Worm (Caenorhabditis elegans) whole organism, L3 larva: ENCODE measurements around the gene ZK616.3.

ENCODE experiments used
- R02D3.7 ChIP-seq: fragments of 150-350 bp; optimal IDR thresholded peaks from 2 replicates; lab custom pipeline; 2014; ENCODE audit warnings: missing biosample characterization, missing genetic modification characterization
- ZK546.5 ChIP-seq: sonication (generic microtip); optimal IDR thresholded peaks from 2 replicates; lab custom pipeline; 2017; ENCODE audit warnings: missing biosample characterization, missing genetic modification characterization
- aly-2 ChIP-seq: fragments of 150-350 bp; optimal IDR thresholded peaks from 2 replicates; lab custom pipeline; 2014; ENCODE audit warnings: missing biosample characterization, missing genetic modification characterization
- ama-1 ChIP-seq: fragments of 150-350 bp; optimal IDR thresholded peaks from 2 replicates; lab custom pipeline; 2018
- ceh-16 ChIP-seq: sonication (generic microtip); optimal IDR thresholded peaks from 2 replicates; lab custom pipeline; 2017; ENCODE audit warnings: missing biosample characterization, missing genetic modification characterization
- ceh-28 ChIP-seq: fragments of 150-350 bp; optimal IDR thresholded peaks from 2 replicates; lab custom pipeline; 2014; ENCODE audit warnings: missing biosample characterization, missing genetic modification reagents, missing genetic modification characterization
- ceh-82 ChIP-seq: fragments of 150-350 bp; optimal IDR thresholded peaks from 2 replicates; lab custom pipeline; 2014; ENCODE audit warnings: missing biosample characterization, missing genetic modification characterization
- ceh-9 ChIP-seq: sonication (generic microtip); optimal IDR thresholded peaks from 2 replicates; lab custom pipeline; 2018; ENCODE audit warnings: missing biosample characterization, missing genetic modification characterization
- daf-12 ChIP-seq: fragments of 150-350 bp; optimal IDR thresholded peaks from 2 replicates; lab custom pipeline; 2014; ENCODE audit warnings: missing biosample characterization, missing genetic modification reagents, missing genetic modification characterization
- egl-27 ChIP-seq: sonication (generic microtip); optimal IDR thresholded peaks from 4 replicates; lab custom pipeline; 2017; ENCODE audit warnings: missing biosample characterization, missing genetic modification reagents, missing genetic modification characterization
- egl-5 ChIP-seq: fragments of 150-350 bp; optimal IDR thresholded peaks from 2 replicates; lab custom pipeline; 2017; ENCODE audit warnings: missing biosample characterization, missing genetic modification reagents, missing genetic modification characterization, inconsistent platforms
- elt-1 ChIP-seq: fragments of 150-350 bp; optimal IDR thresholded peaks from 2 replicates; lab custom pipeline; 2014; ENCODE audit warnings: missing biosample characterization, missing genetic modification characterization
- elt-2 ChIP-seq: sonication (generic microtip); optimal IDR thresholded peaks from 2 replicates; lab custom pipeline; 2016; ENCODE audit warnings: missing genetic modification reagents, mild to moderate bottlenecking, missing genetic modification characterization, missing compliant biosample characterization
- elt-3 ChIP-seq, 3 experiments: fragments of 150-350 bp in 1 of 3; sonication (generic microtip) in 2 of 3; optimal IDR thresholded peaks; 2 replicates in 2 of 3; 4 replicates in 1 of 3; lab custom pipeline; 2014 to 2017; ENCODE audit warnings: missing biosample characterization in 3 of 3, missing genetic modification characterization in 3 of 3
- eor-1 ChIP-seq, 2 experiments: fragments of 150-350 bp; optimal IDR thresholded peaks; 2 replicates each; lab custom pipeline; 2014 to 2018; ENCODE audit warnings: missing biosample characterization in 2 of 2, missing genetic modification characterization in 2 of 2
- fkh-10 ChIP-seq: sonication (generic microtip); optimal IDR thresholded peaks from 2 replicates; lab custom pipeline; 2017; ENCODE audit warnings: missing biosample characterization, missing genetic modification reagents, missing genetic modification characterization
- fkh-2 ChIP-seq: fragments of 150-350 bp; optimal IDR thresholded peaks from 2 replicates; lab custom pipeline; 2014; ENCODE audit warnings: missing biosample characterization, missing genetic modification reagents, missing genetic modification characterization
- fos-1 ChIP-seq: fragments of 150-350 bp; optimal IDR thresholded peaks from 2 replicates; lab custom pipeline; 2014; ENCODE audit warnings: missing biosample characterization, missing genetic modification characterization
- hmg-11 ChIP-seq: sonication (generic microtip); optimal IDR thresholded peaks from 2 replicates; lab custom pipeline; 2016; ENCODE audit warnings: missing genetic modification characterization, missing compliant biosample characterization
- jun-1 ChIP-seq: fragments of 150-350 bp; optimal IDR thresholded peaks from 2 replicates; lab custom pipeline; 2014; ENCODE audit warnings: missing biosample characterization, missing genetic modification reagents, missing genetic modification characterization
- lin-15B ChIP-seq: fragments of 150-350 bp; optimal IDR thresholded peaks from 2 replicates; lab custom pipeline; 2014; ENCODE audit warnings: missing biosample characterization, missing genetic modification characterization
- lin-39 ChIP-seq: fragments of 150-350 bp; optimal IDR thresholded peaks from 2 replicates; lab custom pipeline; 2018; ENCODE audit warnings: missing biosample characterization, missing genetic modification reagents, missing genetic modification characterization
- lsy-12 ChIP-seq: sonication (generic microtip); optimal IDR thresholded peaks from 2 replicates; lab custom pipeline; 2016; ENCODE audit warnings: mild to moderate bottlenecking, missing genetic modification characterization, missing compliant biosample characterization
- mdl-1 ChIP-seq: fragments of 150-350 bp; optimal IDR thresholded peaks from 2 replicates; lab custom pipeline; 2014; ENCODE audit warnings: missing biosample characterization, missing genetic modification characterization
- mml-1 ChIP-seq: fragments of 150-350 bp; sonication (generic microtip); optimal IDR thresholded peaks from 3 replicates; lab custom pipeline; 2014; ENCODE audit warnings: missing biosample characterization, missing genetic modification characterization
- nfya-1 ChIP-seq: sonication (generic microtip); optimal IDR thresholded peaks from 2 replicates; lab custom pipeline; 2017; ENCODE audit warnings: missing genetic modification characterization, mild to moderate bottlenecking, missing compliant biosample characterization, antibody characterized with exemption, moderate library complexity; ENCODE audit not compliant: insufficient read depth
- nhr-11 ChIP-seq: fragments of 150-350 bp; optimal IDR thresholded peaks from 2 replicates; lab custom pipeline; 2014; ENCODE audit warnings: missing biosample characterization, missing genetic modification characterization
- nhr-12 ChIP-seq: fragments of 150-350 bp; optimal IDR thresholded peaks from 2 replicates; lab custom pipeline; 2014; ENCODE audit warnings: missing biosample characterization, missing genetic modification characterization
- nhr-23 ChIP-seq: fragments of 150-350 bp; optimal IDR thresholded peaks from 2 replicates; lab custom pipeline; 2014; ENCODE audit warnings: missing biosample characterization, missing genetic modification reagents, missing genetic modification characterization
- nhr-237 ChIP-seq: fragments of 150-350 bp; optimal IDR thresholded peaks from 2 replicates; lab custom pipeline; 2014; ENCODE audit warnings: missing biosample characterization, missing genetic modification characterization
- nhr-25 ChIP-seq: sonication (generic microtip); optimal IDR thresholded peaks from 2 replicates; lab custom pipeline; 2017; ENCODE audit warnings: missing biosample characterization, missing genetic modification characterization
- nhr-28 ChIP-seq: fragments of 150-350 bp; optimal IDR thresholded peaks from 2 replicates; lab custom pipeline; 2014; ENCODE audit warnings: missing biosample characterization, missing genetic modification characterization
- nhr-43 ChIP-seq: sonication (generic microtip); optimal IDR thresholded peaks from 2 replicates; lab custom pipeline; 2016; ENCODE audit warnings: mild to moderate bottlenecking, missing genetic modification characterization, missing compliant biosample characterization; ENCODE audit not compliant: poor library complexity, severe bottlenecking
- nhr-67 ChIP-seq: fragments of 150-350 bp; optimal IDR thresholded peaks from 2 replicates; lab custom pipeline; 2014; ENCODE audit warnings: missing biosample characterization, missing genetic modification characterization
- nhr-76 ChIP-seq: fragments of 150-350 bp; sonication (generic microtip); optimal IDR thresholded peaks from 5 replicates; lab custom pipeline; 2014; ENCODE audit warnings: missing biosample characterization, missing genetic modification characterization
- nhr-77 ChIP-seq: fragments of 150-350 bp; optimal IDR thresholded peaks from 2 replicates; lab custom pipeline; 2014; ENCODE audit warnings: missing biosample characterization, missing genetic modification characterization
- pha-4 ChIP-seq: fragments of 150-350 bp; optimal IDR thresholded peaks from 2 replicates; lab custom pipeline; 2014; ENCODE audit warnings: missing biosample characterization, missing genetic modification reagents, missing genetic modification characterization
- pqm-1 ChIP-seq: fragments of 150-350 bp; optimal IDR thresholded peaks from 2 replicates; lab custom pipeline; 2017; ENCODE audit warnings: missing biosample characterization, missing genetic modification characterization, inconsistent platforms
- sea-2 ChIP-seq: fragments of 150-350 bp; sonication (generic microtip); optimal IDR thresholded peaks from 4 replicates; lab custom pipeline; 2014; ENCODE audit warnings: missing biosample characterization, missing genetic modification reagents, missing genetic modification characterization
- skn-1 ChIP-seq: fragments of 150-350 bp; optimal IDR thresholded peaks from 2 replicates; lab custom pipeline; 2014; ENCODE audit warnings: missing biosample characterization, missing genetic modification characterization
- snpc-4 ChIP-seq: fragments of 150-350 bp; optimal IDR thresholded peaks from 2 replicates; lab custom pipeline; 2014; ENCODE audit warnings: missing biosample characterization, missing genetic modification characterization
- tbx-2 ChIP-seq: sonication (generic microtip); optimal IDR thresholded peaks from 2 replicates; lab custom pipeline; 2016; ENCODE audit warnings: mild to moderate bottlenecking, missing genetic modification characterization, missing compliant biosample characterization
- unc-39 ChIP-seq: sonication (generic microtip); optimal IDR thresholded peaks from 4 replicates; lab custom pipeline; 2017; ENCODE audit warnings: missing biosample characterization, missing genetic modification characterization
- unc-62 ChIP-seq: fragments of 150-350 bp; sonication (generic microtip); optimal IDR thresholded peaks from 4 replicates; lab custom pipeline; 2014; ENCODE audit warnings: missing biosample characterization, missing genetic modification reagents, missing genetic modification characterization
- zag-1 ChIP-seq: fragments of 150-350 bp; optimal IDR thresholded peaks from 2 replicates; lab custom pipeline; 2014; ENCODE audit warnings: missing biosample characterization, missing genetic modification characterization
- ztf-11 ChIP-seq: fragments of 150-350 bp; optimal IDR thresholded peaks from 2 replicates; lab custom pipeline; 2014; ENCODE audit warnings: missing biosample characterization, missing genetic modification characterization
- ztf-4 ChIP-seq: fragments of 150-350 bp; optimal IDR thresholded peaks from 2 replicates; lab custom pipeline; 2014; ENCODE audit warnings: missing biosample characterization, missing genetic modification characterization

Gene ZK616.3

DNA sequence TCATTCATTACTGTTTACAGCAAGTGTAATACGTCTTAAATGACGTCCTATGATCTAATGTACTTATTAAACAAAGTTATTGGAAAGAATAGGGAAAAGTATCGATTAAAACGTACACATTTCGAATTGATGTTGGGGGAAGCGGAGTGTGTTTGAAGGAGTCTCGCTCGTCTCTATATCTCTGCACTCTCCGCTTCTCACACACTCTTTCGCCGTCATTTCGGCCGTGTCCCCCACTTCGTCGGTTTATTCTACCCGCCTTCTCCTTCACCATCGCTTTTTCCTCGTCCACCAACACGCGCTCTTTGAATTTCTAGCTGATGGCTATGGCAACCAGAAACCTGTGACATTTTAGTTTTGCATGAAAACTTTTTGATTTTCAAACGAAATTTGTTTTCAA lies 28.0 kb upstream of the ZK616.3 start:
- TF ChIP-seq sea-2 (GFP tag; lab: Kevin White, UChicago) (no peak), nfya-1 (tag; lab: Kevin White, UChicago) (peak; percentile 39), elt-2 (peak; percentile 25), lin-15B (tag; lab: Kevin White, UChicago) (peak; percentile 70), skn-1 (no peak), unc-39 (tag; lab: Kevin White, UChicago) (no peak), snpc-4 (tag; lab: Kevin White, UChicago) (no peak), zag-1 (tag; lab: Kevin White, UChicago) (no peak), ceh-16 (no peak), fos-1 (tag; lab: Kevin White, UChicago) (no peak), mdl-1 (tag; lab: Kevin White, UChicago) (no peak), ama-1 (lab: Kevin White, UChicago) (peak; percentile 60), fkh-2 (no peak), ztf-4 (tag; lab: Kevin White, UChicago) (no peak), nhr-43 (tag; lab: Kevin White, UChicago) (no peak), eor-1 (tag; optimal IDR thresholded peaks at IDR 0.05; lab: Kevin White, UChicago) (no peak), ztf-11 (no peak), nhr-25 (tag; lab: Kevin White, UChicago) (peak; percentile 58), lin-39 (peak; percentile 31), elt-1 (tag; lab: Kevin White, UChicago) (no peak), daf-12 (tag; lab: Kevin White, UChicago) (no peak), aly-2 (tag; lab: Kevin White, UChicago) (no peak), ceh-28 (tag; lab: Kevin White, UChicago) (peak; percentile 70), fkh-10 (GFP tag; lab: Kevin White, UChicago) (no peak), jun-1 (tag; lab: Kevin White, UChicago) (no peak), nhr-237 (tag; lab: Kevin White, UChicago) (no peak), nhr-76 (no peak), nhr-11 (tag; lab: Kevin White, UChicago) (no peak), mml-1 (tag; lab: Kevin White, UChicago) (no peak), pqm-1 (tag; lab: Kevin White, UChicago) (no peak), pha-4 (tag; lab: Kevin White, UChicago) (peak; percentile 37), hmg-11 (peak; percentile 53), ceh-9 (tag; lab: Kevin White, UChicago) (no peak), ZK546.5 (tag; lab: Kevin White, UChicago) (no peak), nhr-23 (no peak), nhr-12 (tag; lab: Kevin White, UChicago) (no peak), tbx-2 (tag; lab: Kevin White, UChicago) (no peak), R02D3.7 (tag; lab: Kevin White, UChicago) (no peak), ceh-82 (tag; lab: Kevin White, UChicago) (no peak), lsy-12 (no peak), elt-3 (tag; optimal IDR thresholded peaks at IDR 0.05; lab: Kevin White, UChicago) (no peak), nhr-67 (tag; lab: Kevin White, UChicago) (no peak), nhr-77 (tag; lab: Kevin White, UChicago) (no peak), unc-62 (GFP tag; lab: Kevin White, UChicago) (no peak), nhr-28 (tag; lab: Kevin White, UChicago) (no peak), egl-27 (tag; lab: Kevin White, UChicago) (no peak), egl-5 (tag; lab: Kevin White, UChicago) (no peak)
